Worm (Caenorhabditis elegans) whole organism, mixed stage, embryonic: ENCODE results near the gene Y73B6BL.37.

ENCODE experiments used
- ceh-39 ChIP-seq: fragments of 150-350 bp; optimal IDR thresholded peaks from 2 replicates; lab custom pipeline; 2014; ENCODE audit warnings: missing biosample characterization, missing genetic modification characterization
- cnd-1 ChIP-seq: fragments of 200-800 bp; sonication (Bioruptor generic); optimal IDR thresholded peaks from 2 replicates; lab custom pipeline; 2018; ENCODE audit warnings: mild to moderate bottlenecking, missing genetic modification characterization, missing compliant biosample characterization
- elt-1 ChIP-seq: sonication (generic microtip); optimal IDR thresholded peaks from 2 replicates; lab custom pipeline; 2017; ENCODE audit warnings: missing genetic modification characterization, mild to moderate bottlenecking, missing compliant biosample characterization, antibody characterized with exemption, moderate library complexity, borderline replicate concordance; ENCODE audit not compliant: insufficient read depth
- elt-3 ChIP-seq: fragments of 150-350 bp; optimal IDR thresholded peaks from 2 replicates; lab custom pipeline; 2014; ENCODE audit warnings: missing biosample characterization, missing genetic modification characterization
- ham-2 ChIP-seq: fragments of 200-800 bp; sonication (Bioruptor generic); optimal IDR thresholded peaks from 2 replicates; lab custom pipeline; 2018; ENCODE audit warnings: mild to moderate bottlenecking, missing genetic modification characterization, missing compliant biosample characterization
- lin-13 ChIP-seq: fragments of 150-350 bp; optimal IDR thresholded peaks from 2 replicates; lab custom pipeline; 2014; ENCODE audit warnings: missing biosample characterization, missing genetic modification characterization
- lsy-2 ChIP-seq: fragments of 150-350 bp; optimal IDR thresholded peaks from 2 replicates; lab custom pipeline; 2014; ENCODE audit warnings: missing biosample characterization, missing genetic modification characterization
- mab-5 ChIP-seq: fragments of 150-350 bp; optimal IDR thresholded peaks from 2 replicates; lab custom pipeline; 2014; ENCODE audit warnings: missing biosample characterization, missing genetic modification characterization
- mep-1 ChIP-seq: fragments of 150-350 bp; optimal IDR thresholded peaks from 2 replicates; lab custom pipeline; 2017; ENCODE audit warnings: missing biosample characterization, missing genetic modification reagents, missing genetic modification characterization, inconsistent platforms
- mls-2 ChIP-seq: sonication (generic microtip); optimal IDR thresholded peaks from 2 replicates; lab custom pipeline; 2016; ENCODE audit warnings: mild to moderate bottlenecking, missing genetic modification characterization, moderate library complexity, missing compliant biosample characterization
- nhr-237 ChIP-seq: fragments of 150-350 bp; optimal IDR thresholded peaks from 2 replicates; lab custom pipeline; 2014; ENCODE audit warnings: missing biosample characterization, missing genetic modification characterization
- nhr-76 ChIP-seq: sonication (generic microtip); optimal IDR thresholded peaks from 2 replicates; lab custom pipeline; 2017; ENCODE audit warnings: missing biosample characterization, missing genetic modification characterization
- snpc-4 ChIP-seq: fragments of 150-350 bp; optimal IDR thresholded peaks from 2 replicates; lab custom pipeline; 2014; ENCODE audit warnings: missing biosample characterization, missing genetic modification characterization

DNA sequence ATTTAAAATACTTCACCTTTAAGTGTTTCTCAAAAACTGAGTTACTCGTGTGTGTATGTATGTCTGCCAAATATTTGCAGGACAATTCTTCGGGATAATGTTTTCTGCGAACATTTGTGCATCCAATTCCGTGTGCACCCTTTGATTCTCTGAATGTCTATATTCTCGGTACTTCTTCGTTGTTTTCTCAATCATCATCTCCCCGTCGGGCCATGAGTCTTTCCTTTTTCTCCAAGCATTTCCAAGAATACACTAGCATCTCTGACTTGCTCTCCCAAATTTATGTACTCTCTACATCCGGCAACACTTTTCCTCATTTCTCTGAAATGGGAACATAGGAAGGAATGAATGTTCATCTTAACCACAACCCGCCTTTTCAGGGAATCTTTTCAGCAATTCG is 27.6 kb downstream of the Y73B6BL.37 start:
- no peak for TF ChIP-seq elt-3 (tag; lab: Kevin White, UChicago)
- TF ChIP-seq nhr-237 (tag; lab: Kevin White, UChicago): no peak
- no peak for TF ChIP-seq lin-13
- no peak for TF ChIP-seq elt-1 (tag; lab: Kevin White, UChicago)
- TF ChIP-seq mab-5 (tag; lab: Kevin White, UChicago): no peak
- no peak for TF ChIP-seq mls-2 (tag; lab: Kevin White, UChicago)
- no peak for TF ChIP-seq lsy-2 (tag; lab: Kevin White, UChicago)
- no peak for TF ChIP-seq nhr-76 (tag; lab: Kevin White, UChicago)
- TF ChIP-seq snpc-4 (tag; lab: Kevin White, UChicago): no peak
- TF ChIP-seq ham-2: no peak
- no peak for TF ChIP-seq mep-1 (tag; lab: Kevin White, UChicago)
- TF ChIP-seq ceh-39 (tag; lab: Kevin White, UChicago): no peak
- TF ChIP-seq cnd-1 (tag; lab: Kevin White, UChicago): no peak
